Worm (Caenorhabditis elegans) whole organism, L1 larva: Measurements from ENCODE around the gene T27E4.7.

Experiments used
- C16A3.4 ChIP-seq: fragments of 150-350 bp; optimal IDR thresholded peaks from 2 replicates; lab custom pipeline; 2014; ENCODE audit warnings: missing biosample characterization, missing genetic modification characterization
- C34B4.2 ChIP-seq: sonication (generic microtip); optimal IDR thresholded peaks from 2 replicates; lab custom pipeline; 2017; ENCODE audit warnings: mild to moderate bottlenecking, missing genetic modification characterization, missing compliant biosample characterization
- aha-1 ChIP-seq: fragments of 150-350 bp; optimal IDR thresholded peaks from 2 replicates; lab custom pipeline; 2014; ENCODE audit warnings: missing biosample characterization, missing genetic modification characterization
- alr-1 ChIP-seq: fragments of 200-800 bp; sonication (Bioruptor generic); optimal IDR thresholded peaks from 2 replicates; lab custom pipeline; 2018; ENCODE audit warnings: borderline replicate concordance, mild to moderate bottlenecking, missing genetic modification characterization, missing compliant biosample characterization
- ama-1 ChIP-seq: fragments of 150-350 bp; optimal IDR thresholded peaks from 2 replicates; lab custom pipeline; 2014
- blmp-1 ChIP-seq: fragments of 150-350 bp; optimal IDR thresholded peaks from 2 replicates; lab custom pipeline; 2014; ENCODE audit warnings: missing biosample characterization, missing genetic modification characterization
- ceh-63 ChIP-seq: fragments of 200-800 bp; sonication (Bioruptor generic); optimal IDR thresholded peaks from 2 replicates; lab custom pipeline; 2018; ENCODE audit warnings: mild to moderate bottlenecking, missing genetic modification characterization, missing compliant biosample characterization
- ceh-82 ChIP-seq, 3 experiments: fragments of 150-350 bp in 1 of 3; sonication (generic microtip) in 2 of 3; optimal IDR thresholded peaks; 2 replicates each; lab custom pipeline; 2014 to 2017; ENCODE audit warnings: missing biosample characterization in 3 of 3, missing genetic modification characterization in 3 of 3
- ceh-88 ChIP-seq: fragments of 200-800 bp; sonication (Bioruptor generic); IDR thresholded peaks from 2 replicates; pipeline ENCODE4 v1.3.6; 2022; ENCODE audit warnings: missing genetic modification characterization, missing compliant biosample characterization
- dsc-1 ChIP-seq: sonication (generic microtip); optimal IDR thresholded peaks from 2 replicates; lab custom pipeline; 2016; ENCODE audit warnings: mild to moderate bottlenecking, missing genetic modification characterization, missing compliant biosample characterization
- efl-1 ChIP-seq, 4 experiments: fragments of 150-350 bp; optimal IDR thresholded peaks in 3 of 4; peaks in 1 of 4; 1 replicate in 1 of 4; 2 replicates in 3 of 4; lab custom pipeline; 2014; ENCODE audit warnings: missing biosample characterization in 2 of 4, missing genetic modification characterization in 2 of 4, missing genetic modification reagents in 2 of 4
- efl-3 ChIP-seq: fragments of 200-800 bp; sonication (Bioruptor generic); optimal IDR thresholded peaks from 2 replicates; lab custom pipeline; 2018; ENCODE audit warnings: mild to moderate bottlenecking, missing genetic modification characterization, missing compliant biosample characterization
- elt-2 ChIP-seq: sonication (generic microtip); optimal IDR thresholded peaks from 2 replicates; lab custom pipeline; 2016; ENCODE audit warnings: missing genetic modification characterization, mild to moderate bottlenecking, inconsistent platforms, missing compliant biosample characterization, missing genetic modification reagents
- elt-3 ChIP-seq, 6 experiments: fragments of 150-350 bp in 1 of 6; sonication (generic microtip); optimal IDR thresholded peaks; 2 replicates each; lab custom pipeline; 2017 to 2018; ENCODE audit warnings: missing biosample characterization in 6 of 6, missing genetic modification characterization in 6 of 6, inconsistent platforms in 1 of 6
- ets-5 ChIP-seq: fragments of 200-800 bp; sonication (Bioruptor generic); IDR thresholded peaks from 2 replicates; pipeline ENCODE4 v1.3.6; 2022; ENCODE audit warnings: missing genetic modification characterization, missing compliant biosample characterization
- fkh-10 ChIP-seq: sonication (generic microtip); optimal IDR thresholded peaks from 2 replicates; lab custom pipeline; 2017; ENCODE audit warnings: missing biosample characterization, missing genetic modification reagents, missing genetic modification characterization
- fkh-8 ChIP-seq: sonication (generic microtip); optimal IDR thresholded peaks from 2 replicates; lab custom pipeline; 2016; ENCODE audit warnings: mild to moderate bottlenecking, missing genetic modification characterization, missing compliant biosample characterization
- fos-1 ChIP-seq: fragments of 150-350 bp; optimal IDR thresholded peaks from 2 replicates; lab custom pipeline; 2014; ENCODE audit warnings: missing biosample characterization, missing genetic modification characterization
- grh-1 ChIP-seq: fragments of 200-800 bp; sonication (Bioruptor generic); IDR thresholded peaks from 2 replicates; pipeline ENCODE4 v1.3.6; 2022; ENCODE audit warnings: missing genetic modification reagents, missing genetic modification characterization, missing compliant biosample characterization
- hlh-17 ChIP-seq: fragments of 200-800 bp; sonication (Bioruptor generic); optimal IDR thresholded peaks from 2 replicates; lab custom pipeline; 2018; ENCODE audit warnings: missing genetic modification characterization, mild to moderate bottlenecking, missing compliant biosample characterization, moderate library complexity, borderline replicate concordance
- hlh-4 ChIP-seq: sonication (generic microtip); optimal IDR thresholded peaks from 2 replicates; lab custom pipeline; 2016; ENCODE audit warnings: mild to moderate bottlenecking, missing genetic modification characterization, missing compliant biosample characterization
- isw-1 ChIP-seq: fragments of 200-800 bp; sonication (Bioruptor generic); IDR thresholded peaks from 2 replicates; pipeline ENCODE4 v1.3.6; 2022; ENCODE audit warnings: missing genetic modification characterization, missing compliant biosample characterization
- jun-1 ChIP-seq: fragments of 150-350 bp; optimal IDR thresholded peaks from 2 replicates; lab custom pipeline; 2014; ENCODE audit warnings: missing biosample characterization, missing genetic modification reagents, missing genetic modification characterization
- lin-13 ChIP-seq: fragments of 150-350 bp; optimal IDR thresholded peaks from 2 replicates; lab custom pipeline; 2014; ENCODE audit warnings: missing biosample characterization, missing genetic modification reagents, missing genetic modification characterization
- lin-14 ChIP-seq: fragments of 200-800 bp; sonication (Bioruptor generic); optimal IDR thresholded peaks from 2 replicates; lab custom pipeline; 2018; ENCODE audit warnings: mild to moderate bottlenecking, missing genetic modification characterization, moderate library complexity, missing compliant biosample characterization
- lin-15B ChIP-seq: fragments of 150-350 bp; sonication (generic microtip); optimal IDR thresholded peaks from 3 replicates; lab custom pipeline; 2014; ENCODE audit warnings: missing biosample characterization, missing genetic modification characterization
- lin-35 ChIP-seq, 2 experiments: fragments of 150-350 bp; optimal IDR thresholded peaks; 2 replicates each; lab custom pipeline; 2014; ENCODE audit warnings: missing biosample characterization in 2 of 2, missing genetic modification characterization in 2 of 2, missing genetic modification reagents in 2 of 2
- lsy-2 ChIP-seq, 2 experiments: fragments of 150-350 bp; optimal IDR thresholded peaks; 2 replicates each; lab custom pipeline; 2014; ENCODE audit warnings: missing biosample characterization in 2 of 2, missing genetic modification characterization in 2 of 2
- mdl-1 ChIP-seq, 2 experiments: fragments of 150-350 bp; optimal IDR thresholded peaks; 2 replicates each; lab custom pipeline; 2014 to 2017; ENCODE audit warnings: missing biosample characterization in 2 of 2, missing genetic modification characterization in 2 of 2, inconsistent platforms in 1 of 2
- mef-2 ChIP-seq: fragments of 150-350 bp; optimal IDR thresholded peaks from 2 replicates; lab custom pipeline; 2014; ENCODE audit warnings: missing biosample characterization, missing genetic modification characterization
- nhr-11 ChIP-seq: fragments of 150-350 bp; optimal IDR thresholded peaks from 2 replicates; lab custom pipeline; 2014; ENCODE audit warnings: missing biosample characterization, missing genetic modification characterization
- nhr-19 ChIP-seq: fragments of 200-800 bp; sonication (Bioruptor generic); conservative IDR thresholded peaks from 2 replicates; pipeline ENCODE4 v1.3.6; 2022; ENCODE audit warnings: missing genetic modification characterization, missing compliant biosample characterization
- nhr-20 ChIP-seq: sonication (generic microtip); optimal IDR thresholded peaks from 2 replicates; lab custom pipeline; 2016; ENCODE audit warnings: mild to moderate bottlenecking, missing genetic modification characterization, missing compliant biosample characterization
- nhr-28 ChIP-seq: fragments of 150-350 bp; optimal IDR thresholded peaks from 2 replicates; lab custom pipeline; 2014; ENCODE audit warnings: missing biosample characterization, missing genetic modification characterization
- nhr-47 ChIP-seq: sonication (generic microtip); optimal IDR thresholded peaks from 2 replicates; lab custom pipeline; 2016; ENCODE audit warnings: mild to moderate bottlenecking, missing genetic modification characterization, moderate library complexity, missing compliant biosample characterization
- nhr-71 ChIP-seq: sonication (generic microtip); optimal IDR thresholded peaks from 2 replicates; lab custom pipeline; 2016; ENCODE audit warnings: mild to moderate bottlenecking, missing genetic modification characterization, moderate library complexity, missing compliant biosample characterization
- nhr-77 ChIP-seq: fragments of 150-350 bp; optimal IDR thresholded peaks from 2 replicates; lab custom pipeline; 2014; ENCODE audit warnings: missing biosample characterization, missing genetic modification characterization
- nhr-90 ChIP-seq: sonication (generic microtip); optimal IDR thresholded peaks from 2 replicates; lab custom pipeline; 2016; ENCODE audit warnings: mild to moderate bottlenecking, missing genetic modification characterization, missing compliant biosample characterization; ENCODE audit not compliant: poor library complexity
- pax-3 ChIP-seq: fragments of 200-800 bp; sonication (Bioruptor generic); optimal IDR thresholded peaks from 2 replicates; lab custom pipeline; 2018; ENCODE audit warnings: mild to moderate bottlenecking, missing genetic modification characterization, moderate library complexity, missing compliant biosample characterization
- rnt-1 ChIP-seq: sonication (generic microtip); optimal IDR thresholded peaks from 2 replicates; lab custom pipeline; 2016; ENCODE audit warnings: mild to moderate bottlenecking, missing genetic modification characterization, moderate library complexity, missing compliant biosample characterization
- sox-4 ChIP-seq: sonication (generic microtip); optimal IDR thresholded peaks from 2 replicates; lab custom pipeline; 2016; ENCODE audit warnings: missing genetic modification characterization, missing compliant biosample characterization
- sup-37 ChIP-seq: fragments of 200-800 bp; sonication (Bioruptor generic); optimal IDR thresholded peaks from 2 replicates; lab custom pipeline; 2018; ENCODE audit warnings: mild to moderate bottlenecking, missing genetic modification characterization, missing compliant biosample characterization
- tbx-2 ChIP-seq: sonication (generic microtip); optimal IDR thresholded peaks from 2 replicates; lab custom pipeline; 2016; ENCODE audit warnings: missing genetic modification characterization, missing compliant biosample characterization
- unc-130 ChIP-seq: fragments of 150-350 bp; optimal IDR thresholded peaks from 2 replicates; lab custom pipeline; 2017; ENCODE audit warnings: missing biosample characterization, missing genetic modification characterization, inconsistent platforms
- unc-62 ChIP-seq: fragments of 150-350 bp; optimal IDR thresholded peaks from 2 replicates; lab custom pipeline; 2014; ENCODE audit warnings: missing biosample characterization, missing genetic modification reagents, missing genetic modification characterization
- unc-98 ChIP-seq: fragments of 200-800 bp; sonication (Bioruptor generic); IDR thresholded peaks from 2 replicates; pipeline ENCODE4 v1.3.6; 2022; ENCODE audit warnings: missing genetic modification characterization, missing compliant biosample characterization
- xbp-1 ChIP-seq: sonication (generic microtip); optimal IDR thresholded peaks from 2 replicates; lab custom pipeline; 2016; ENCODE audit warnings: missing genetic modification characterization, missing compliant biosample characterization
- ztf-11 ChIP-seq, 2 experiments: sonication (generic microtip); optimal IDR thresholded peaks; 2 replicates each; lab custom pipeline; 2016 to 2017; ENCODE audit warnings: missing genetic modification characterization in 2 of 2, missing biosample characterization in 1 of 2, missing compliant biosample characterization in 1 of 2

T27E4.7 gene

DNA sequence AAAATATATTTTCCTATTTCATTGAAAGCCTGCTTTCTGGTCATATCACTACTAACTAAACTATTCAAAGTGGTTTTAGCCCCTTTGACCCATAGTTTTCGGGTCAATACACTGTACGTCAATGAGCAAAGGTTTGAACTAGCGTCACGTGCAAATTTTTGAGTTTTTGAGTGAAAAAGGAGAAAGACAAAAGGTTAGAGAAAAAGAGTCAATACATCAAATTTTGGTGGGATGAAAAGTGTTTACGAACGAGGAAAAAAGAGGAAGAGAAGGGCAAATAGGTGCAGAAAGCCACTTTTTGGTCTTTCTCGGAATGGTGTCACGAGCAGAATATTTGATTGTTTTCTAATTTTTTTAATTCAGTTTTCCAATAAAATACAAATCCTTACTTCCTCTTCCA is 295 bp downstream of the T27E4.7 start:
- TF ChIP-seq aha-1 (tag; lab: Kevin White, UChicago) (no peak), lin-14 (peak; percentile 44), nhr-47 (tag; lab: Kevin White, UChicago) (peak; percentile 47), unc-62 (GFP tag; lab: Kevin White, UChicago) (no peak), fkh-8 (tag; lab: Kevin White, UChicago) (peak; percentile 42), fos-1 (tag; lab: Kevin White, UChicago) (no peak), ceh-82 (tag; optimal IDR thresholded peaks at IDR 0.05; lab: Kevin White, UChicago) (no peak), lsy-2 (tag; optimal IDR thresholded peaks at IDR 0.05; lab: Kevin White, UChicago) (peak; percentile 4 to 35), efl-1 (optimal IDR thresholded peaks at IDR 0.05; lab: Kevin White, UChicago) (no peak), efl-1 (GFP tag; optimal IDR thresholded peaks at IDR 0.05 in 1 of 2; lab: Kevin White, UChicago) (peak in 1 of 2 experiments; percentile 87), elt-2 (tag; lab: Kevin White, UChicago) (peak; percentile 15), tbx-2 (tag; lab: Kevin White, UChicago) (no peak), nhr-77 (tag; lab: Kevin White, UChicago) (peak; percentile 34), nhr-71 (tag; lab: Kevin White, UChicago) (peak; percentile 53), mdl-1 (tag; optimal IDR thresholded peaks at IDR 0.05; lab: Kevin White, UChicago) (peak in 1 of 2 experiments; percentile 68), rnt-1 (no peak), fkh-10 (GFP tag; lab: Kevin White, UChicago) (no peak), C16A3.4 (tag; lab: Kevin White, UChicago) (no peak), lin-13 (GFP tag; lab: Kevin White, UChicago) (peak; percentile 18), hlh-17 (no peak), nhr-11 (tag; lab: Kevin White, UChicago) (no peak), dsc-1 (tag; lab: Kevin White, UChicago) (peak; percentile 7), nhr-20 (tag; lab: Kevin White, UChicago) (peak; percentile 46), nhr-19 (peak; percentile 33; the same call in 1 of the 2 replicates), isw-1 (GFP tag; lab: Robert Waterston, UW) (no peak), blmp-1 (tag; lab: Kevin White, UChicago) (no peak), nhr-90 (tag; lab: Kevin White, UChicago) (peak; percentile 38), lin-35 (GFP tag; optimal IDR thresholded peaks at IDR 0.05; lab: Kevin White, UChicago) (peak in 1 of 2 experiments; percentile 16)

DNA sequence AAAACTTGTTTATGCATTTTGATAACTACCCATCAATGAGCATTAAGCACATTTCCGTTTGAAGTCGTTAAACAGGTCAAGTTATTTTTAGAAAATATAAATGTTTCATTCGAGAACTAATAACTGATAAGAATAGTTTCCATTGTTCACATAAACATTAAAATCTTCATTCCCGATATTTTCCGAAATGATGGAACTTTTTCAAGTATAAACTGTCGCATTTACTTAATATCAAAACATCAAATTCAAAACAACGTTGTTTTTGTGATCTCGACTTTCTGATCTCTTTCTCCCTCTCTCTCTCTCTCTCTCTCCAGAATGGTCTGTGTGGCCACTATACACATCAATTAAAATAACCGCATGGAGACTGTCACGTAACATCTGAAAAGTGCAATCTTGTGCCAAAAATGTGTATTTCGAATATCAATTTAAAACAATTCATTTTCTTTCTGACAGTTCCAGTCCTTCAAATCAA is 1.7 kb downstream of the T27E4.7 start:
- TF ChIP-seq grh-1 (no peak), hlh-4 (tag; lab: Kevin White, UChicago) (no peak), mdl-1 (tag; optimal IDR thresholded peaks at IDR 0.05; lab: Kevin White, UChicago) (no peak), mef-2 (tag; lab: Kevin White, UChicago) (no peak), unc-98 (GFP tag; lab: Robert Waterston, UW) (no peak), elt-3 (tag; optimal IDR thresholded peaks at IDR 0.05; lab: Kevin White, UChicago) (peak in 1 of 6 experiments; percentile 25), efl-3 (GFP tag; lab: Kevin White, UChicago) (no peak), ztf-11 (tag; optimal IDR thresholded peaks at IDR 0.05; lab: Kevin White, UChicago) (no peak), nhr-47 (tag; lab: Kevin White, UChicago) (peak; percentile 19), C34B4.2 (tag; lab: Kevin White, UChicago) (no peak), fkh-10 (GFP tag; lab: Kevin White, UChicago) (no peak), ceh-82 (tag; optimal IDR thresholded peaks at IDR 0.05; lab: Kevin White, UChicago) (no peak), xbp-1 (no peak), unc-62 (GFP tag; lab: Kevin White, UChicago) (no peak), unc-130 (tag; lab: Kevin White, UChicago) (no peak), aha-1 (tag; lab: Kevin White, UChicago) (no peak), sup-37 (GFP tag; lab: Kevin White, UChicago) (no peak), rnt-1 (no peak), lin-35 (GFP tag; optimal IDR thresholded peaks at IDR 0.05; lab: Kevin White, UChicago) (peak in 1 of 2 experiments; percentile 28), ceh-63 (GFP tag; lab: Kevin White, UChicago) (no peak), dsc-1 (tag; lab: Kevin White, UChicago) (no peak), ceh-88 (no peak), ama-1 (lab: Kevin White, UChicago) (peak; percentile 64), C16A3.4 (tag; lab: Kevin White, UChicago) (peak; percentile 31), nhr-28 (no peak), ets-5 (no peak), tbx-2 (tag; lab: Kevin White, UChicago) (peak; percentile 38), nhr-20 (tag; lab: Kevin White, UChicago) (peak; percentile 43), sox-4 (no peak), alr-1 (tag; lab: Kevin White, UChicago) (no peak), jun-1 (tag; lab: Kevin White, UChicago) (no peak), elt-2 (tag; lab: Kevin White, UChicago) (peak; percentile 21), fkh-8 (tag; lab: Kevin White, UChicago) (no peak), lin-15B (tag; lab: Kevin White, UChicago) (no peak), pax-3 (no peak)
